Fruit fly (Drosophila melanogaster): ENCODE measurements around the gene CG1529.
A peak's percentile ranks its signal among the peaks of the same experiment; 100 is the strongest.

The CG1529 gene

DNA sequence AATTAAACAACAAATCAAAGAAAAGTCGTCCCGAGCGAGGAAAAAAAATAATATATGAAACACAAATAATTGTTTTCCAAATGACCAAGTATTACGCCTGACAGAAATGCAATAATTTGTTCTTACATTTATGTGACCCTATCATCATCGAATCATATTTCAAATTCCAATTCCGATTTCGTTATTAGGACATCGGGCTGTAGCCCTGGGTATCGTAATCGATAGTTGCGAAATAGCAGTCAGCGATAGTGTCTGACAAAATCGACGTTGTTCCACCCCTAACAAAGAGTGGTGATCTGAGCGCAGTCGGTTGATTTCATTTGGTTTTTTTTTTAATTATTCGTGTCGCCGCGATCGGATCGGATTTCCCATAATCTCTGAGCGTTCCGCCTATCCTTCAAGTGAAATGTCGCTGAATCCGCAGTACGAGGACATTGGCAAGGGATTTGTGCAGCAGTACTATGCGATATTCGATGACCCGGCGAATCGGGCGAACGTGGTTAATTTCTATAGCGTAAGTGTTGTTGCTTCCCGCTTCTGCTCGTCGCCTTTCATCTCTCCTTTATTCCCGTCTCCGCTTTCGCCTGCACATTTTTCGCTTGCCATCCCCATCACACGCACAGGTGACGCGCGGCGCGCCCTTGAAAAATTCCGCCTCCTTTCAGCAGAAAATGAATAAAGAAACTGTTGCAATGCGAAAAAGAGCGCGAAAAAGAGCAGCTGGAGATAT lies 3.6 kb upstream of the CG1529 start, which contains the start of gene Ntf-2:
TSS of gene Ntf-2 (plus strand) at position 262 of the 730 bp plus-strand sequence.
- TF ChIP-seq CG4318 (GFP tag; optimal IDR thresholded peaks at IDR 0.05) (no peak), Sox102F (GFP tag; optimal IDR thresholded peaks at IDR 0.05) (no peak), Lpt (GFP tag; optimal IDR thresholded peaks at IDR 0.05) (no peak), CG11762 (GFP tag; optimal IDR thresholded peaks at IDR 0.05; ENCODE audit: insufficient read depth) (no peak), Hr39 (GFP tag; optimal IDR thresholded peaks at IDR 0.05) (peak; percentile 21), CG6792 (GFP tag; optimal IDR thresholded peaks at IDR 0.05) (no peak), CG6854 (GFP tag; optimal IDR thresholded peaks at IDR 0.05) (peak; percentile 20), CG31627 (GFP tag; optimal IDR thresholded peaks at IDR 0.05) (peak; percentile 11), ss (GFP tag; optimal IDR thresholded peaks at IDR 0.05) (peak; percentile 26 to 28), CG3919 (GFP tag; optimal IDR thresholded peaks at IDR 0.05) (peak; percentile 19), Eip78C (GFP tag) (peak; percentile 35)

DNA sequence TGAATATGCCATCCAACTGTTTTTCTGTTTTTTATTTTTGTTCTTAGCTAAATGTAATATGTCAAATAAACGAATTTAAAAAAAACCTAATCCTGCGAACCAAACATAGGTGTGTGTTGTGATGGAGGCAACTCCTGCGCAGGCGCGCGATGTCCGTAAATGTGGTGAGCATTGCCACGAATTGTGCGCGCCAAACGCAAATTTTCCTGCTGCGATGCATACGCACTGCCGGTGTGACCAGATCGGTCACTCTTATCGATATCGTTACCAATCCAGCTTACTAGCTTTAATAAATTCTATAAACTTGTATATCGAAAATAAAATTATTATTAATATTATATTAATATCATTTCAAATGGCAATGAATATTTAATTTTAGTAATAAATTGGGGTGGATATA lies 2.9 kb upstream of the CG1529 start:
- TF ChIP-seq ss (GFP tag; optimal IDR thresholded peaks at IDR 0.05) (no peak), CG31627 (GFP tag; optimal IDR thresholded peaks at IDR 0.05) (no peak)

- TF ChIP-seq CG10669 (GFP tag; optimal IDR thresholded peaks at IDR 0.05) (peak; percentile 20), ss (GFP tag; optimal IDR thresholded peaks at IDR 0.05) (peak in 1 of 2 experiments; percentile 1), CG1621 (tag; optimal IDR thresholded peaks at IDR 0.05) (no peak), dsx (GFP tag; optimal IDR thresholded peaks at IDR 0.05; ENCODE audit: poor library complexity, severe bottlenecking) (no peak), topi (GFP tag; optimal IDR thresholded peaks at IDR 0.05) (no peak), eg (GFP tag; IDR thresholded peaks at IDR 0.05) (peak; percentile 25; the same call in 1 of the 3 replicates), Hr39 (GFP tag; optimal IDR thresholded peaks at IDR 0.05) (no peak), Eip75B (GFP tag; optimal IDR thresholded peaks at IDR 0.05) (no peak), CG7368 (GFP tag; optimal IDR thresholded peaks at IDR 0.05) (peak; percentile 13), OdsH (GFP tag; optimal IDR thresholded peaks at IDR 0.05) (no peak), Met (GFP tag; optimal IDR thresholded peaks at IDR 0.05) (peak; percentile 25), CG3919 (GFP tag; optimal IDR thresholded peaks at IDR 0.05) (peak; percentile 29), esn (GFP tag; optimal IDR thresholded peaks at IDR 0.05) (no peak), fkh (GFP tag; optimal IDR thresholded peaks at IDR 0.05) (no peak), CG31627 (GFP tag; optimal IDR thresholded peaks at IDR 0.05) (no peak), CG8119 (GFP tag; IDR thresholded peaks at IDR 0.05) (no peak), Sox14 (GFP tag; optimal IDR thresholded peaks at IDR 0.05) (no peak), CG6854 (GFP tag; optimal IDR thresholded peaks at IDR 0.05) (peak; percentile 56), CG32006 (GFP tag; optimal IDR thresholded peaks at IDR 0.05) (no peak), Eip78C (GFP tag) (peak; percentile 83)
Observed at dm6 chrX:21027929-21028575, 3.7 kb downstream of the CG1529 start, which contains the start of gene CG1532. TSS of gene CG1532 (minus strand) at chrX:21028361.

DNA sequence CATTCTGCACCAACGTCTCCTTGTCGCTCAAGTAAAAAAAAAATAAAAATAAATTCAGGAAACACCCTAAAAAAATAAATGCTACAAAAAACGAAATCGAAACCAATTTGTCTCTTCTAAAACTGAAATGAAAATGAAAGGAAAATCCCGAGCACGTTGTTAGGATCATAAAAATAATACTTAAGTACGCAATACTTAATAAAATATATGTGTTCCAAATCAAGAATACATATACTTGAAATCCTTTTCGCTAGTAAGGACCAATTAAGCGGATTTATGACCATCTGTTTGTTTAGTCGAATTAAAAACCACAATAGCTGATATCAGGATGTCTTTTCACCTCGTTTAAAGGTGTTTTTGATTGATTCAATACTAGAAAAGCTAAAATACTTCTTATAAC lies 6.0 kb downstream of the CG1529 start, which contains the start of gene r-cup:
TSS of gene r-cup (minus strand) at position 101 of the 400 bp plus-strand sequence.
- TF ChIP-seq CG6163 (GFP tag; IDR thresholded peaks at IDR 0.05) (no peak), fd59A (GFP tag; optimal IDR thresholded peaks at IDR 0.05) (no peak), lz (GFP tag; optimal IDR thresholded peaks at IDR 0.05) (no peak), Ets96B (tag; optimal IDR thresholded peaks at IDR 0.05) (no peak), ss (GFP tag; optimal IDR thresholded peaks at IDR 0.05) (no peak), Ets21C (GFP tag; optimal IDR thresholded peaks at IDR 0.05) (no peak), Sox15 (GFP tag; optimal IDR thresholded peaks at IDR 0.05) (no peak), salr (GFP tag; optimal IDR thresholded peaks at IDR 0.05) (no peak), Gug (GFP tag; IDR thresholded peaks at IDR 0.05) (no peak), CG10669 (GFP tag; optimal IDR thresholded peaks at IDR 0.05) (no peak), CG9139 (GFP tag; optimal IDR thresholded peaks at IDR 0.05) (no peak), Eip78C (GFP tag) (no peak), svp (GFP tag) (no peak), CG11294 (GFP tag; IDR thresholded peaks at IDR 0.05) (no peak), spab (GFP tag; optimal IDR thresholded peaks at IDR 0.05) (no peak), CG6808 (GFP tag; optimal IDR thresholded peaks at IDR 0.05) (no peak), dac (GFP tag; optimal IDR thresholded peaks at IDR 0.05) (no peak), Met (GFP tag; optimal IDR thresholded peaks at IDR 0.05) (no peak), CG8119 (GFP tag; IDR thresholded peaks at IDR 0.05) (no peak), net (GFP tag; optimal IDR thresholded peaks at IDR 0.05) (no peak)
